Worm (Caenorhabditis elegans) whole organism, L4 larva: ENCODE results near the gene T03F7.7.

Experiments
- T20F7.1 ChIP-seq: fragments of 200-800 bp; sonication (Bioruptor generic); optimal IDR thresholded peaks from 2 replicates; lab custom pipeline; 2018; ENCODE audit warnings: mild to moderate bottlenecking, missing genetic modification characterization, missing compliant biosample characterization
- ama-1 ChIP-seq: fragments of 150-350 bp; optimal IDR thresholded peaks from 2 replicates; lab custom pipeline; 2014; ENCODE audit warnings: inconsistent platforms, mixed read lengths
- daf-12 ChIP-seq: fragments of 150-350 bp; optimal IDR thresholded peaks from 2 replicates; lab custom pipeline; 2014; ENCODE audit warnings: missing biosample characterization, missing genetic modification reagents, missing genetic modification characterization
- egl-27 ChIP-seq: sonication (generic microtip); optimal IDR thresholded peaks from 3 replicates; lab custom pipeline; 2017; ENCODE audit warnings: missing biosample characterization, missing genetic modification reagents, missing genetic modification characterization
- nhr-11 ChIP-seq: fragments of 150-350 bp; optimal IDR thresholded peaks from 2 replicates; lab custom pipeline; 2014; ENCODE audit warnings: missing biosample characterization, missing genetic modification characterization
- nhr-25 ChIP-seq: sonication (generic microtip); optimal IDR thresholded peaks from 2 replicates; lab custom pipeline; 2017; ENCODE audit warnings: missing genetic modification characterization, mild to moderate bottlenecking, missing compliant biosample characterization, antibody characterized with exemption, moderate library complexity, borderline replicate concordance; ENCODE audit not compliant: insufficient read depth
- nhr-77 ChIP-seq: fragments of 150-350 bp; optimal IDR thresholded peaks from 2 replicates; lab custom pipeline; 2014; ENCODE audit warnings: missing biosample characterization, missing genetic modification characterization
- ztf-7 ChIP-seq: fragments of 150-350 bp; optimal IDR thresholded peaks from 2 replicates; lab custom pipeline; 2014; ENCODE audit warnings: missing biosample characterization, missing genetic modification characterization

DNA sequence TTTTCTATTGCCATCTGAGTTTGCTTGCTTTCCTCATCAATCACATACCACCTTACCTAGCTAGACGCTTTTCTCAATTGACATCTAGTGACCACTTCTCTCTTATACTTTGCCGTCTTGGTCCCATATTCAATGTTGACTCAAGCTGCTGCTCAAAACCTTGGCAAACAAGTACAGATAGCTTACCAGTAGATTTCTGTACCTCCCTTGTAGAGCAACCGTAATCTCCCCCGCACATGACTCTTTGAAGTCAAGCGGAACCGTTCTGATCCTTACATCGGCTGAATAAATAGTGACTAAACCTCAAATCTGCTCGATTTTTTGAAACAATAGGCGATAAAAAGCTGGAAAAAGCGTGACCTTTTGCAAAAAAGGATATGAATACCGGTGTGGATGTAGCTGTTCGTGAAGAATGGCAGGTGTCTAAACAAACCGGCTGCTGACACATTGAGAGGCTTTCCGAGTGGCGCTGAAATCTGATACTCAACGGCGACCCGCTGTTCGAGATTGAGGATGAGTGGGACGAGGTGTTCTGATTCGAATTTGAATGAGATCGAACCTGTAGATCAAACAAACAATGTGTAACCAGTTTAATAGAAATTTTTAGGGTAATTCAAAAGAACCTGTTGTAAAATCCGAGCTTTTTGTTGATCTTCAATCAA is 24.7 kb downstream of the T03F7.7 start:
- TF ChIP-seq ama-1 (lab: Kevin White, UChicago): no peak
- no peak for TF ChIP-seq nhr-77 (tag; lab: Kevin White, UChicago)
- no peak for TF ChIP-seq nhr-25 (tag; lab: Kevin White, UChicago)
- no peak for TF ChIP-seq daf-12
- no peak for TF ChIP-seq ztf-7 (tag; lab: Kevin White, UChicago)
- TF ChIP-seq egl-27 (tag; lab: Kevin White, UChicago): no peak
- TF ChIP-seq T20F7.1 (GFP tag; lab: Kevin White, UChicago): no peak
- no peak for TF ChIP-seq nhr-11 (tag; lab: Kevin White, UChicago)
